Worm (Caenorhabditis elegans): ENCODE measurements around the gene clpr-2.
"Not testable (repeated sequence)": the region's sequence is repeated elsewhere in the genome, so short reads cannot be mapped to it uniquely, and the experiment has no call there.

The clpr-2 gene

DNA sequence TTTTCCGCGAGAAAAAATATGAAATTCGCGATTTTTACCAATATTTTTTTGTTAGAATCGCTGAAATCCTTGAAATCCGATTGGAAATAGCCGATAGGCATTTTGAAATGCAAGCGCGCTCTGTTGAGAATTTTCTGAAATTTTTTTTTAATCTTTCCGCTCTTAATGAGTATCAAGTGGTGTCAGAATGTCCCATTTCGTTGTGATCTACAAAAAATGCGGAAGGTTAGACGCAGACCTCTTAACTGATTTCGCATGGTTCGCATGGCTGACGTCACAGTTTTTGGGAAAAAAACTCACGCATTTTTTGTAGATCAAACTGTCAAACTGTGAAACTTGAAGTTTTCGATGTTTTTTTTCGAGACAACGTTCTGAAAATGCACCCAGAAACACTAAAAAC is 13.1 kb downstream of the clpr-2 start, which contains the start of gene srw-66:
TSS of gene srw-66 (minus strand) at position 101 of the 400 bp plus-strand sequence.
- no peak for TF ChIP-seq mbf-1 (tag; optimal IDR thresholded peaks at IDR 0.05)
- no peak for TF ChIP-seq nhr-6 (tag; optimal IDR thresholded peaks at IDR 0.05)
- no peak for TF ChIP-seq nhr-12 (tag; optimal IDR thresholded peaks at IDR 0.05)
- TF ChIP-seq gmeb-1 (tag; optimal IDR thresholded peaks at IDR 0.05): no peak
- TF ChIP-seq C34F6.9 (tag; optimal IDR thresholded peaks at IDR 0.05): no peak
- TF ChIP-seq blmp-1 (tag; optimal IDR thresholded peaks at IDR 0.05; ENCODE audit: insufficient read depth): no peak
- TF ChIP-seq lin-11 (tag; optimal IDR thresholded peaks at IDR 0.05): no peak
- no peak for TF ChIP-seq nhr-21 (tag; optimal IDR thresholded peaks at IDR 0.05)
- TF ChIP-seq ztf-11 (tag; optimal IDR thresholded peaks at IDR 0.05): no peak
- no peak for TF ChIP-seq ceh-82 (tag; optimal IDR thresholded peaks at IDR 0.05)
- TF ChIP-seq mab-5 (tag; optimal IDR thresholded peaks at IDR 0.05): no peak
- TF ChIP-seq aly-2 (tag; optimal IDR thresholded peaks at IDR 0.05): no peak
- no peak for TF ChIP-seq ztf-4 (tag; optimal IDR thresholded peaks at IDR 0.05)
- TF ChIP-seq crh-2 (tag; optimal IDR thresholded peaks at IDR 0.05): no peak
- TF ChIP-seq dmd-4 (tag; optimal IDR thresholded peaks at IDR 0.05): no peak
- TF ChIP-seq sem-4 (tag; optimal IDR thresholded peaks at IDR 0.05): no peak
- no peak for TF ChIP-seq R02D3.7 (tag; optimal IDR thresholded peaks at IDR 0.05)

DNA sequence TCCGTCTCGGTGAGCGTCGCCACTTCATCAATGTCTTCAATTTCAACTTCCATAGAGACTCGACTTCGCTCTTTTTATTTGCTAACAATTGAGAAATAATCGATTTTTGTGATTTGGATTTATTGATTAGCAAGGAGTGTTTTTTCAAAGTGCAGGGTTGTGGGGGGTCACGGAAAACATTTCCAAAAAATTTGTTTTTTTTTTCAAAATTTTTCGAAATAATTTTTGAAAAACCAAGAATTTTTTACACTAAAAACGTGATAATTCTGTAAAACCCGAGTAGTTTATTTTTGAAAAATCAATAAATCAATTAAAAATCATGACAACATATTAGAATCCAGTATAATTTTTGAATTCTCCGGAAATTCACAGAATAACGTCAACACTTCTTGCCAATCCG is 16.7 kb downstream of the clpr-2 start, which contains the start of gene Y57G7A.5:
TSS of gene Y57G7A.5 (minus strand) at position 101 of the 400 bp plus-strand sequence.
- TF ChIP-seq fos-1 (tag; optimal IDR thresholded peaks at IDR 0.05) (no peak), nhr-129 (tag; optimal IDR thresholded peaks at IDR 0.05) (no peak), nhr-21 (tag; optimal IDR thresholded peaks at IDR 0.05) (no peak), dmd-4 (tag; optimal IDR thresholded peaks at IDR 0.05) (no peak), ceh-16 (tag; optimal IDR thresholded peaks at IDR 0.05) (no peak), nhr-6 (tag; optimal IDR thresholded peaks at IDR 0.05) (no peak), nhr-11 (tag; optimal IDR thresholded peaks at IDR 0.05) (no peak), F13H6.1 (tag; optimal IDR thresholded peaks at IDR 0.05) (no peak), snpc-4 (tag; optimal IDR thresholded peaks at IDR 0.05) (no peak), peb-1 (tag; optimal IDR thresholded peaks at IDR 0.05) (no peak), Y55F3AM.14 (GFP tag; optimal IDR thresholded peaks at IDR 0.05) (no peak), gmeb-1 (tag; optimal IDR thresholded peaks at IDR 0.05) (no peak), egl-27 (tag; optimal IDR thresholded peaks at IDR 0.05) (no peak), elt-1 (tag; optimal IDR thresholded peaks at IDR 0.05) (no peak), C34F6.9 (tag; optimal IDR thresholded peaks at IDR 0.05) (no peak), ztf-1 (GFP tag; conservative IDR thresholded peaks at IDR 0.05) (no peak), nhr-25 (tag; optimal IDR thresholded peaks at IDR 0.05) (no peak), ztf-4 (tag; optimal IDR thresholded peaks at IDR 0.05) (no peak)

ce11 chrII:1276778-1277177 is 18.0 kb downstream of the clpr-2 start, which contains the start of gene Y57G7A.11:
Y57G7A.11 (minus strand) TSS chrII:1276878.
- TF ChIP-seq lin-13 (GFP tag; optimal IDR thresholded peaks at IDR 0.05): no peak

- not testable (repeated sequence) for TF ChIP-seq nhr-21, nhr-11, ZK546.5 (tag; optimal IDR thresholded peaks at IDR 0.05)
Observed at ce11 chrII:1278350-1278749, 19.6 kb downstream of the clpr-2 start, which contains the start of gene srz-63. srz-63 (plus strand) TSS chrII:1278650.

ce11 chrII:1284985-1285384 is 26.3 kb downstream of the clpr-2 start:
- TF ChIP-seq alr-1 (tag; optimal IDR thresholded peaks at IDR 0.05) (no peak), nhr-10 (tag; optimal IDR thresholded peaks at IDR 0.05) (no peak), snpc-4 (tag; optimal IDR thresholded peaks at IDR 0.05) (no peak), nhr-23 (tag; optimal IDR thresholded peaks at IDR 0.05) (no peak), dmd-4 (tag; optimal IDR thresholded peaks at IDR 0.05) (no peak), sem-4 (tag; optimal IDR thresholded peaks at IDR 0.05) (no peak), unc-62 (GFP tag; optimal IDR thresholded peaks at IDR 0.05) (no peak), aly-2 (tag; optimal IDR thresholded peaks at IDR 0.05) (no peak), lin-13 (GFP tag; optimal IDR thresholded peaks at IDR 0.05) (no peak)
